Worm (Caenorhabditis elegans): ENCODE measurements around the gene aakb-2.

ce11 chrIII:11269206-11269605 is 32.3 kb downstream of the aakb-2 start:
- TF ChIP-seq F57C9.4 (tag; optimal IDR thresholded peaks at IDR 0.05): no peak
- TF ChIP-seq hrde-1 (tag; optimal IDR thresholded peaks at IDR 0.05; ENCODE audit: borderline replicate concordance): no peak
- TF ChIP-seq cebp-2 (GFP tag; IDR thresholded peaks at IDR 0.05): no peak
- TF ChIP-seq ZK185.1 (tag; optimal IDR thresholded peaks at IDR 0.05; ENCODE audit: poor library complexity, severe bottlenecking): no peak
- TF ChIP-seq tbp1 (GFP tag; optimal IDR thresholded peaks at IDR 0.05): no peak
- TF ChIP-seq T26A5.8 (tag; optimal IDR thresholded peaks at IDR 0.05): no peak

Measured in whole organism, young adult.